Fruit fly (Drosophila melanogaster): Measurements from ENCODE around the gene Ahcy.

DNA sequence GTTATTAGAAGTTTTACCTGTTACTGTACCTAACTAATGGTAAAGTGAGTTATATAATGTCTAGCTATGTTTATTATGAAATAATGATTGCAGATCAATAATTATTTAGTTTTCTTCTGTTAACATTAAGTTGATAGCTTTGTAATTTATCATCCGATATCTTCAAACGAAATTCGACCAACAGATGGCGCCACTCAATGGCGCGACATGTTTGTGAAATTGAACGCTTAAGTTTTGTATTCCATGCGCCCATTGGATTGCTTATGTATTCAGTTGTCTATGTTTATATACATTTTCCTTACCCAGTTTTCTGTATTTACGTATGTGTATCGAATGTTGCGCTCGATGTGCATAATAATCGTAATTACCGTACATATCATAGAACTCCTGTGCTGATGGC is 40.5 kb downstream of the Ahcy start:
- no peak for TF ChIP-seq CG12299 (tag; optimal IDR thresholded peaks at IDR 0.05)
- TF ChIP-seq B-H2 (GFP tag; optimal IDR thresholded peaks at IDR 0.05), result no peak
- no peak for TF ChIP-seq dati (GFP tag; IDR thresholded peaks at IDR 0.05)
